Fruit fly (Drosophila melanogaster) whole organism, embryonic: Measurements from ENCODE around the gene ETHR.
A peak's percentile ranks its signal among the peaks of the same experiment; 100 is the strongest.

Experiments used
- Aef1 ChIP-seq: fragments of 200-800 bp; sonication (Bioruptor generic); IDR thresholded peaks from 3 replicates; pipeline ENCODE4 v1.3.6; 2022; ENCODE audit warnings: missing biosample characterization, missing genetic modification characterization
- Awh ChIP-seq: fragments of 200-800 bp; sonication (Bioruptor generic); IDR thresholded peaks from 2 replicates; pipeline ENCODE4, ENCODE4 v1.3.6; 2022; ENCODE audit warnings: missing biosample characterization, missing genetic modification characterization
- CG11504 ChIP-seq: fragments of 200-800 bp; sonication (Bioruptor generic); optimal IDR thresholded peaks from 3 replicates; lab custom pipeline; 2019; ENCODE audit warnings: missing biosample characterization, mild to moderate bottlenecking, missing genetic modification characterization, moderate library complexity
- CG11560 ChIP-seq: fragments of 200-800 bp; sonication (Bioruptor generic); IDR thresholded peaks from 3 replicates; pipeline ENCODE4 v1.3.6; 2022; ENCODE audit warnings: missing biosample characterization, missing genetic modification characterization
- CG12219 ChIP-seq: fragments of 200-800 bp; sonication (Bioruptor generic); optimal IDR thresholded peaks from 3 replicates; lab custom pipeline; 2018; ENCODE audit warnings: missing biosample characterization, mild to moderate bottlenecking, missing genetic modification characterization
- CG1233 ChIP-seq: fragments of 200-800 bp; sonication (Bioruptor generic); optimal IDR thresholded peaks from 4 replicates; lab custom pipeline; 2018; ENCODE audit warnings: missing biosample characterization, mild to moderate bottlenecking, missing genetic modification characterization
- CG12744 ChIP-seq: fragments of 200-800 bp; sonication (Bioruptor generic); optimal IDR thresholded peaks from 2 replicates; lab custom pipeline; 2016; ENCODE audit warnings: missing biosample characterization, missing genetic modification characterization
- CG14014 ChIP-seq: fragments of 200-800 bp; sonication (Bioruptor generic); IDR thresholded peaks from 2 replicates; pipeline ENCODE4 v1.3.6; 2022; ENCODE audit warnings: missing biosample characterization, missing genetic modification characterization
- CG15514 ChIP-seq: fragments of 200-800 bp; sonication (Bioruptor generic); optimal IDR thresholded peaks from 3 replicates; lab custom pipeline; 2017; ENCODE audit warnings: missing biosample characterization, missing genetic modification characterization, mild to moderate bottlenecking, moderate library complexity, missing genetic modification reagents
- CG1647 ChIP-seq: fragments of 200-800 bp; sonication (Bioruptor generic); optimal IDR thresholded peaks from 3 replicates; lab custom pipeline; 2016; ENCODE audit warnings: missing biosample characterization, missing genetic modification characterization
- CG17361 ChIP-seq: fragments of 200-800 bp; sonication (Bioruptor generic); IDR thresholded peaks from 3 replicates; pipeline ENCODE4 v1.3.6; 2022; ENCODE audit warnings: missing biosample characterization, missing genetic modification characterization
- CG17385 ChIP-seq: fragments of 200-800 bp; sonication (Bioruptor generic); optimal IDR thresholded peaks from 3 replicates; lab custom pipeline; 2018; ENCODE audit warnings: missing biosample characterization, mild to moderate bottlenecking, missing genetic modification characterization
- CG18262 ChIP-seq: fragments of 200-800 bp; optimal IDR thresholded peaks from 3 replicates; lab custom pipeline; 2019; ENCODE audit warnings: missing biosample characterization, mild to moderate bottlenecking, missing genetic modification characterization, moderate library complexity
- CG2120 ChIP-seq: fragments of 200-800 bp; sonication (Bioruptor generic); optimal IDR thresholded peaks from 3 replicates; lab custom pipeline; 2016; ENCODE audit warnings: missing biosample characterization, missing genetic modification characterization
- CG3726 ChIP-seq: fragments of 200-800 bp; sonication (Bioruptor generic); IDR thresholded peaks from 3 replicates; pipeline ENCODE4, ENCODE4 v1.3.6; 2022; ENCODE audit warnings: missing biosample characterization, missing genetic modification characterization
- CG3838 ChIP-seq: fragments of 200-800 bp; sonication (Bioruptor generic); optimal IDR thresholded peaks from 3 replicates; lab custom pipeline; 2016; ENCODE audit warnings: missing biosample characterization, missing genetic modification characterization
- CG6175 ChIP-seq: fragments of 200-800 bp; sonication (Bioruptor generic); IDR thresholded peaks from 3 replicates; pipeline ENCODE4 v1.3.6; 2022; ENCODE audit warnings: missing biosample characterization, missing genetic modification characterization
- CG6689 ChIP-seq: fragments of 200-800 bp; sonication (Bioruptor generic); IDR thresholded peaks from 2 replicates; pipeline ENCODE4 v1.3.6; 2022; ENCODE audit warnings: missing biosample characterization, missing genetic modification characterization
- CG6765 ChIP-seq: fragments of 200-800 bp; sonication (Bioruptor generic); optimal IDR thresholded peaks from 3 replicates; lab custom pipeline; 2017; ENCODE audit warnings: missing biosample characterization, mild to moderate bottlenecking, missing genetic modification characterization
- CG8359 ChIP-seq: fragments of 200-800 bp; sonication (Bioruptor generic); optimal IDR thresholded peaks from 2 replicates; lab custom pipeline; 2017; ENCODE audit warnings: missing biosample characterization, mild to moderate bottlenecking, missing genetic modification characterization, borderline replicate concordance
- CG9727 ChIP-seq: fragments of 200-800 bp; sonication (Bioruptor generic); optimal IDR thresholded peaks from 3 replicates; lab custom pipeline; 2017; ENCODE audit warnings: missing biosample characterization, mild to moderate bottlenecking, missing genetic modification characterization
- CG9797 ChIP-seq: fragments of 200-800 bp; sonication (Bioruptor generic); optimal IDR thresholded peaks from 3 replicates; lab custom pipeline; 2018; ENCODE audit warnings: missing biosample characterization, mild to moderate bottlenecking, missing genetic modification characterization
- CTCF ChIP-seq: fragments of 200-800 bp; sonication (Bioruptor generic); optimal IDR thresholded peaks from 2 replicates; lab custom pipeline; 2017; ENCODE audit warnings: missing biosample characterization, mild to moderate bottlenecking, missing genetic modification characterization, moderate library complexity
- CoRest ChIP-seq: fragments of 200-800 bp; sonication (Bioruptor generic); optimal IDR thresholded peaks from 3 replicates; lab custom pipeline; 2018; ENCODE audit warnings: missing biosample characterization, mild to moderate bottlenecking, missing genetic modification characterization, moderate library complexity
- Eip74EF ChIP-seq, 2 experiments: fragments of 200-800 bp in 1 of 2; fragments of >200 bp in 1 of 2; sonication (Bioruptor generic) in 1 of 2; optimal IDR thresholded peaks; 2 replicates each; lab custom pipeline; 2017 to 2019; ENCODE audit warnings: missing biosample characterization in 2 of 2, missing genetic modification characterization in 2 of 2, mild to moderate bottlenecking in 1 of 2, moderate library complexity in 1 of 2
- HLHmδ ChIP-seq: fragments of 200-800 bp; sonication (Bioruptor generic); optimal IDR thresholded peaks from 2 replicates; lab custom pipeline; 2018; ENCODE audit warnings: missing biosample characterization, mild to moderate bottlenecking, missing genetic modification characterization, moderate library complexity
- Lhr ChIP-seq: fragments of 200-800 bp; sonication (Bioruptor generic); optimal IDR thresholded peaks from 3 replicates; lab custom pipeline; 2017; ENCODE audit warnings: mild to moderate bottlenecking, missing biosample characterization, missing genetic modification reagents, missing genetic modification characterization
- Sox102F ChIP-seq: fragments of 200-800 bp; sonication (Bioruptor generic); optimal IDR thresholded peaks from 2 replicates; lab custom pipeline; 2018; ENCODE audit warnings: missing biosample characterization, mild to moderate bottlenecking, missing genetic modification characterization, moderate library complexity
- Xbp1 ChIP-seq: fragments of 200-800 bp; sonication (Bioruptor generic); optimal IDR thresholded peaks from 3 replicates; lab custom pipeline; 2016; ENCODE audit warnings: missing biosample characterization, mild to moderate bottlenecking, missing genetic modification characterization
- bsh ChIP-seq, 2 experiments: fragments of 200-800 bp; sonication (Bioruptor generic); optimal IDR thresholded peaks; 2 replicates each; lab custom pipeline; 2017 to 2018; ENCODE audit warnings: mild to moderate bottlenecking in 2 of 2, missing biosample characterization in 2 of 2, missing genetic modification characterization in 2 of 2, moderate library complexity in 1 of 2
- cato ChIP-seq: fragments of 200-800 bp; sonication (Bioruptor generic); optimal IDR thresholded peaks from 2 replicates; lab custom pipeline; 2016; ENCODE audit warnings: missing biosample characterization, missing genetic modification characterization, borderline replicate concordance
- cg ChIP-seq: fragments of 200-800 bp; sonication (Bioruptor generic); optimal IDR thresholded peaks from 3 replicates; lab custom pipeline; 2019; ENCODE audit warnings: missing biosample characterization, mild to moderate bottlenecking, missing genetic modification characterization, moderate library complexity
- danr ChIP-seq: fragments of 200-800 bp; sonication (Bioruptor generic); IDR thresholded peaks from 2 replicates; pipeline ENCODE4 v1.3.6; 2022; ENCODE audit warnings: missing biosample characterization, missing genetic modification characterization
- disco-r ChIP-seq: fragments of 200-800 bp; sonication (Bioruptor generic); optimal IDR thresholded peaks from 2 replicates; lab custom pipeline; 2016; ENCODE audit warnings: missing biosample characterization, missing genetic modification characterization
- dmrt11E ChIP-seq: fragments of 200-800 bp; sonication (Bioruptor generic); optimal IDR thresholded peaks from 3 replicates; lab custom pipeline; 2018; ENCODE audit warnings: missing biosample characterization, mild to moderate bottlenecking, missing genetic modification characterization, moderate library complexity
- dpn ChIP-seq, 2 experiments: fragments of 200-800 bp; sonication (Bioruptor generic); optimal IDR thresholded peaks; 3 replicates each; lab custom pipeline; 2016; ENCODE audit warnings: missing biosample characterization in 2 of 2, missing genetic modification characterization in 2 of 2
- en ChIP-seq: fragments of 200-800 bp; sonication (Bioruptor generic); optimal IDR thresholded peaks from 2 replicates; lab custom pipeline; 2016; ENCODE audit warnings: missing biosample characterization, missing genetic modification characterization
- ewg ChIP-seq: fragments of 200-800 bp; sonication (Bioruptor generic); optimal IDR thresholded peaks from 3 replicates; lab custom pipeline; 2017; ENCODE audit warnings: mild to moderate bottlenecking, missing biosample characterization, missing genetic modification reagents, missing genetic modification characterization
- eyg ChIP-seq: fragments of 200-800 bp; sonication (Bioruptor generic); optimal IDR thresholded peaks from 3 replicates; lab custom pipeline; 2016; ENCODE audit warnings: missing biosample characterization, missing genetic modification characterization
- gsb-n ChIP-seq: fragments of 200-800 bp; sonication (Bioruptor generic); optimal IDR thresholded peaks from 3 replicates; lab custom pipeline; 2018; ENCODE audit warnings: missing biosample characterization, mild to moderate bottlenecking, missing genetic modification characterization
- ind ChIP-seq: fragments of 200-800 bp; sonication (Bioruptor generic); optimal IDR thresholded peaks from 3 replicates; lab custom pipeline; 2016; ENCODE audit warnings: missing biosample characterization, missing genetic modification characterization
- lab ChIP-seq: fragments of 200-800 bp; sonication (Bioruptor generic); optimal IDR thresholded peaks from 3 replicates; lab custom pipeline; 2017; ENCODE audit warnings: missing biosample characterization, missing genetic modification characterization, mild to moderate bottlenecking, moderate library complexity, missing genetic modification reagents
- oc ChIP-seq: fragments of 200-800 bp; sonication (Bioruptor generic); optimal IDR thresholded peaks from 2 replicates; lab custom pipeline; 2018; ENCODE audit warnings: missing biosample characterization, mild to moderate bottlenecking, missing genetic modification characterization, moderate library complexity
- pita ChIP-seq: fragments of 200-800 bp; sonication (Bioruptor generic); optimal IDR thresholded peaks from 2 replicates; lab custom pipeline; 2017; ENCODE audit warnings: missing biosample characterization, mild to moderate bottlenecking, missing genetic modification characterization
- prd ChIP-seq, 3 experiments: fragments of >200 bp in 2 of 3; fragments of 200-800 bp in 1 of 3; sonication (Bioruptor generic) in 1 of 3; optimal IDR thresholded peaks in 2 of 3; IDR thresholded peaks in 1 of 3; 2 replicates in 2 of 3; 3 replicates in 1 of 3; pipeline versions ENCODE4 v1.3.6 to Lab custom; 2017 to 2022; ENCODE audit warnings: missing biosample characterization in 1 of 3, missing genetic modification characterization in 1 of 3
- ranshi ChIP-seq: fragments of 200-800 bp; sonication (Bioruptor generic); IDR thresholded peaks from 2 replicates; pipeline ENCODE4 v1.3.6; 2022; ENCODE audit warnings: missing biosample characterization, missing genetic modification characterization
- schlank ChIP-seq: fragments of 200-800 bp; sonication (Bioruptor generic); optimal IDR thresholded peaks from 2 replicates; lab custom pipeline; 2018; ENCODE audit warnings: missing biosample characterization, mild to moderate bottlenecking, missing genetic modification characterization
- slbo ChIP-seq: fragments of 200-800 bp; sonication (Bioruptor generic); IDR thresholded peaks from 2 replicates; pipeline ENCODE4 v1.3.6; 2022; ENCODE audit warnings: missing biosample characterization, missing genetic modification characterization
- trh ChIP-seq: fragments of 200-800 bp; sonication (Bioruptor generic); optimal IDR thresholded peaks from 2 replicates; lab custom pipeline; 2016; ENCODE audit warnings: missing biosample characterization, missing genetic modification characterization
- ttk ChIP-seq: fragments of 200-800 bp; sonication (Bioruptor generic); IDR thresholded peaks from 2 replicates; pipeline ENCODE4 v2.1.2; 2022; ENCODE audit warnings: missing biosample characterization, missing genetic modification characterization

The ETHR gene

dm6 chr3R:21263177-21263576 is 16.4 kb downstream of the ETHR start (continued):
- TF ChIP-seq dmrt11E (tag; lab: Kevin White, UChicago) (peak; percentile 9), HLHmδ (GFP tag; lab: Kevin White, UChicago) (no peak), ind (GFP tag; lab: Kevin White, UChicago) (no peak), CG11560 (no peak), Awh (GFP tag; lab: Robert Waterston, UW) (peak; percentile 27; the same call in 1 of the 2 replicates), lab (GFP tag; lab: Kevin White, UChicago) (peak; percentile 51), ttk (GFP tag; lab: Robert Waterston, UW) (0 out of 2 replicates have a peak, but pooled peaks have one; percentile 24), Aef1 (GFP tag; lab: Robert Waterston, UW) (no peak), slbo (GFP tag; lab: Robert Waterston, UW) (no peak), CG9797 (GFP tag; lab: Kevin White, UChicago) (no peak), prd (optimal IDR thresholded peaks at IDR 0.05; lab: Kevin White, UChicago) (no peak), prd (GFP tag; IDR thresholded peaks at IDR 0.05; lab: Robert Waterston, UW) (peak; percentile 25; the same call in 1 of the 3 replicates), schlank (tag; lab: Kevin White, UChicago) (peak; percentile 9), CG6689 (GFP tag; lab: Robert Waterston, UW) (0 out of 2 replicates have a peak, but pooled peaks have one; percentile 18), Xbp1 (GFP tag; lab: Kevin White, UChicago) (peak; percentile 26), CG11504 (tag; lab: Kevin White, UChicago) (no peak), Eip74EF (GFP tag; optimal IDR thresholded peaks at IDR 0.05; lab: Kevin White, UChicago) (no peak), CG3726 (GFP tag; lab: Robert Waterston, UW) (0 out of 3 replicates have a peak, but pooled peaks have one; percentile 34), pita (GFP tag; lab: Kevin White, UChicago) (no peak), CG6765 (GFP tag; lab: Kevin White, UChicago) (peak; percentile 10), CG14014 (GFP tag; lab: Robert Waterston, UW) (peak; percentile 64; the same call in 1 of the 2 replicates), CG6175 (GFP tag; lab: Robert Waterston, UW) (no peak), bsh (GFP tag; optimal IDR thresholded peaks at IDR 0.05; lab: Kevin White, UChicago) (peak in 1 of 2 experiments; percentile 57), CG1233 (GFP tag; lab: Kevin White, UChicago) (peak; percentile 42), CG9727 (peak; percentile 44), CG15514 (GFP tag; lab: Kevin White, UChicago) (peak; percentile 35), CTCF (GFP tag; lab: Kevin White, UChicago) (no peak), CG2120 (no peak), Sox102F (GFP tag; lab: Kevin White, UChicago) (peak; percentile 30), cg (GFP tag; lab: Kevin White, UChicago) (peak; percentile 19), eyg (GFP tag; lab: Kevin White, UChicago) (no peak), CG18262 (tag; lab: Kevin White, UChicago) (no peak), cato (GFP tag; lab: Kevin White, UChicago) (no peak), disco-r (GFP tag; lab: Kevin White, UChicago) (no peak), danr (no peak), trh (GFP tag; lab: Kevin White, UChicago) (peak; percentile 2), CG1647 (GFP tag; lab: Kevin White, UChicago) (no peak), CG17385 (GFP tag; lab: Kevin White, UChicago) (peak; percentile 45), ranshi (GFP tag; lab: Robert Waterston, UW) (peak; percentile 57; the same call in 1 of the 2 replicates), CG17361 (no peak), CoRest (tag; lab: Kevin White, UChicago) (peak; percentile 43), en (GFP tag; lab: Kevin White, UChicago) (no peak), dpn (GFP tag; optimal IDR thresholded peaks at IDR 0.05; lab: Kevin White, UChicago) (no peak), CG3838 (no peak), CG12744 (GFP tag; lab: Kevin White, UChicago) (peak; percentile 60), Lhr (GFP tag; lab: Kevin White, UChicago) (peak; percentile 23), oc (tag; lab: Kevin White, UChicago) (no peak), CG12219 (GFP tag; lab: Kevin White, UChicago) (peak; percentile 27), gsb-n (tag; lab: Kevin White, UChicago) (no peak), ewg (peak; percentile 29), CG8359 (GFP tag; lab: Kevin White, UChicago) (no peak)
